Fruit fly (Drosophila melanogaster) whole organism, embryonic: ENCODE data around the gene CG13457.
A peak's percentile ranks its signal among the peaks of the same experiment; 100 is the strongest.

Experiments
- BEAF-32 ChIP-seq: fragments of 200-800 bp; sonication (Bioruptor generic); optimal IDR thresholded peaks from 3 replicates; lab custom pipeline; 2017; ENCODE audit warnings: missing biosample characterization, missing genetic modification characterization, mild to moderate bottlenecking, moderate library complexity, missing genetic modification reagents
- CG10267 ChIP-seq: fragments of 200-800 bp; sonication (Bioruptor generic); optimal IDR thresholded peaks from 2 replicates; lab custom pipeline; 2018; ENCODE audit warnings: missing biosample characterization, mild to moderate bottlenecking, missing genetic modification characterization, moderate library complexity
- CG11504 ChIP-seq: fragments of 200-800 bp; sonication (Bioruptor generic); optimal IDR thresholded peaks from 3 replicates; lab custom pipeline; 2019; ENCODE audit warnings: missing biosample characterization, mild to moderate bottlenecking, missing genetic modification characterization, moderate library complexity
- CG12219 ChIP-seq: fragments of 200-800 bp; sonication (Bioruptor generic); optimal IDR thresholded peaks from 3 replicates; lab custom pipeline; 2018; ENCODE audit warnings: missing biosample characterization, mild to moderate bottlenecking, missing genetic modification characterization
- CG13424 ChIP-seq: fragments of 200-800 bp; sonication (Bioruptor generic); optimal IDR thresholded peaks from 2 replicates; lab custom pipeline; 2019; ENCODE audit warnings: missing biosample characterization, mild to moderate bottlenecking, missing genetic modification characterization, moderate library complexity
- CG13624 ChIP-seq: fragments of 200-800 bp; sonication (Bioruptor generic); optimal IDR thresholded peaks from 2 replicates; lab custom pipeline; 2016; ENCODE audit warnings: missing biosample characterization, missing genetic modification characterization
- CG14667 ChIP-seq: fragments of 200-800 bp; sonication (Bioruptor generic); IDR thresholded peaks from 2 replicates; pipeline ENCODE4 v1.3.6; 2022; ENCODE audit warnings: missing biosample characterization, missing genetic modification characterization
- CG15514 ChIP-seq: fragments of 200-800 bp; sonication (Bioruptor generic); optimal IDR thresholded peaks from 3 replicates; lab custom pipeline; 2017; ENCODE audit warnings: missing biosample characterization, missing genetic modification characterization, mild to moderate bottlenecking, moderate library complexity, missing genetic modification reagents
- CG16779 ChIP-seq: fragments of 200-800 bp; sonication (Bioruptor generic); IDR thresholded peaks from 2 replicates; pipeline ENCODE4 v1.3.6; 2022; ENCODE audit warnings: missing biosample characterization, missing genetic modification characterization
- CG17568 ChIP-seq: fragments of 200-800 bp; sonication (Bioruptor generic); optimal IDR thresholded peaks from 2 replicates; lab custom pipeline; 2018; ENCODE audit warnings: missing biosample characterization, mild to moderate bottlenecking, missing genetic modification characterization, moderate library complexity
- CG17802 ChIP-seq: fragments of 200-800 bp; sonication (Bioruptor generic); optimal IDR thresholded peaks from 2 replicates; lab custom pipeline; 2018; ENCODE audit warnings: missing biosample characterization, mild to moderate bottlenecking, missing genetic modification characterization, moderate library complexity
- CG17912 ChIP-seq: fragments of 200-800 bp; sonication (Bioruptor generic); optimal IDR thresholded peaks from 2 replicates; lab custom pipeline; 2018; ENCODE audit warnings: missing biosample characterization, mild to moderate bottlenecking, missing genetic modification characterization
- CG32772 ChIP-seq: fragments of 200-800 bp; sonication (Bioruptor generic); IDR thresholded peaks from 2 replicates; pipeline ENCODE4 v1.3.6; 2022; ENCODE audit warnings: missing biosample characterization, missing genetic modification characterization
- CG34376 ChIP-seq: fragments of 200-800 bp; sonication (Bioruptor generic); optimal IDR thresholded peaks from 2 replicates; lab custom pipeline; 2018; ENCODE audit warnings: missing biosample characterization, mild to moderate bottlenecking, missing genetic modification characterization
- CG4617 ChIP-seq: fragments of 200-800 bp; sonication (Bioruptor generic); optimal IDR thresholded peaks from 3 replicates; lab custom pipeline; 2016; ENCODE audit warnings: missing biosample characterization, missing genetic modification characterization, borderline replicate concordance
- CG5953 ChIP-seq: fragments of 200-800 bp; sonication (Bioruptor generic); IDR thresholded peaks from 2 replicates; pipeline ENCODE4 v1.3.6; 2022; ENCODE audit warnings: missing biosample characterization, missing genetic modification characterization
- CG9215 ChIP-seq: fragments of 200-800 bp; sonication (Bioruptor generic); IDR thresholded peaks from 2 replicates; pipeline ENCODE4 v1.3.6; 2022; ENCODE audit warnings: missing biosample characterization, missing genetic modification characterization
- CG9797 ChIP-seq: fragments of 200-800 bp; sonication (Bioruptor generic); optimal IDR thresholded peaks from 3 replicates; lab custom pipeline; 2018; ENCODE audit warnings: missing biosample characterization, mild to moderate bottlenecking, missing genetic modification characterization
- CG9932 ChIP-seq: fragments of 200-800 bp; sonication (Bioruptor generic); IDR thresholded peaks from 2 replicates; pipeline ENCODE4 v1.3.6; 2022; ENCODE audit warnings: missing biosample characterization, missing genetic modification characterization
- CTCF ChIP-seq: fragments of 200-800 bp; sonication (Bioruptor generic); optimal IDR thresholded peaks from 2 replicates; lab custom pipeline; 2017; ENCODE audit warnings: missing biosample characterization, mild to moderate bottlenecking, missing genetic modification characterization, moderate library complexity
- Dad ChIP-seq: fragments of 200-800 bp; sonication (Bioruptor generic); optimal IDR thresholded peaks from 3 replicates; lab custom pipeline; 2016; ENCODE audit warnings: missing biosample characterization, missing genetic modification characterization
- Dfd ChIP-seq, 2 experiments: fragments of >200 bp; optimal IDR thresholded peaks; 2 replicates each; lab custom pipeline; 2017; ENCODE audit warnings: missing biosample characterization in 2 of 2, missing genetic modification characterization in 2 of 2
- Dp ChIP-seq: fragments of 200-800 bp; sonication (Bioruptor generic); optimal IDR thresholded peaks from 2 replicates; lab custom pipeline; 2018; ENCODE audit warnings: missing biosample characterization, mild to moderate bottlenecking, missing genetic modification characterization, moderate library complexity
- Ets97D ChIP-seq: fragments of 200-800 bp; sonication (Bioruptor generic); optimal IDR thresholded peaks from 3 replicates; lab custom pipeline; 2016; ENCODE audit warnings: missing biosample characterization, missing genetic modification characterization
- H15 ChIP-seq: fragments of 200-800 bp; sonication (Bioruptor generic); IDR thresholded peaks from 3 replicates; pipeline ENCODE4 v1.3.6; 2022; ENCODE audit warnings: missing biosample characterization, missing genetic modification characterization
- HmgZ ChIP-seq: fragments of 200-800 bp; sonication (Bioruptor generic); optimal IDR thresholded peaks from 2 replicates; lab custom pipeline; 2018; ENCODE audit warnings: missing biosample characterization, mild to moderate bottlenecking, missing genetic modification characterization
- Hmr ChIP-seq: fragments of 200-800 bp; sonication (Bioruptor generic); optimal IDR thresholded peaks from 3 replicates; lab custom pipeline; 2017; ENCODE audit warnings: mild to moderate bottlenecking, missing biosample characterization, missing genetic modification reagents, missing genetic modification characterization
- Lim3 ChIP-seq: fragments of 200-800 bp; sonication (Bioruptor generic); IDR thresholded peaks from 2 replicates; pipeline ENCODE4 v1.3.6; 2022; ENCODE audit warnings: missing biosample characterization, missing genetic modification characterization
- MBD-R2 ChIP-seq: fragments of 200-800 bp; sonication (Bioruptor generic); IDR thresholded peaks from 2 replicates; pipeline ENCODE4 v1.3.6; 2022; ENCODE audit warnings: missing biosample characterization, missing genetic modification characterization
- Max ChIP-seq: fragments of 200-800 bp; sonication (Bioruptor generic); optimal IDR thresholded peaks from 2 replicates; lab custom pipeline; 2016; ENCODE audit warnings: missing biosample characterization, mild to moderate bottlenecking, missing genetic modification characterization
- Myb ChIP-seq: fragments of 200-800 bp; sonication (Bioruptor generic); optimal IDR thresholded peaks from 2 replicates; lab custom pipeline; 2016; ENCODE audit warnings: missing biosample characterization, missing genetic modification characterization
- NfI ChIP-seq: fragments of 200-800 bp; sonication (Bioruptor generic); optimal IDR thresholded peaks from 3 replicates; lab custom pipeline; 2018; ENCODE audit warnings: missing biosample characterization, mild to moderate bottlenecking, missing genetic modification characterization, moderate library complexity
- Pdp1 ChIP-seq, 2 experiments: fragments of 200-800 bp; sonication (Bioruptor generic); optimal IDR thresholded peaks; 3 replicates each; lab custom pipeline; 2016; ENCODE audit warnings: missing biosample characterization in 2 of 2, missing genetic modification characterization in 2 of 2, mild to moderate bottlenecking in 1 of 2, moderate library complexity in 1 of 2
- Sox102F ChIP-seq: fragments of 200-800 bp; sonication (Bioruptor generic); optimal IDR thresholded peaks from 2 replicates; lab custom pipeline; 2018; ENCODE audit warnings: missing biosample characterization, mild to moderate bottlenecking, missing genetic modification characterization, moderate library complexity
- Sry-δ ChIP-seq: fragments of 200-800 bp; sonication (Bioruptor generic); optimal IDR thresholded peaks from 2 replicates; lab custom pipeline; 2016; ENCODE audit warnings: missing biosample characterization, missing genetic modification characterization
- Xrp1 ChIP-seq: fragments of 200-800 bp; sonication (Bioruptor generic); IDR thresholded peaks from 2 replicates; pipeline ENCODE4 v1.3.6; 2022; ENCODE audit warnings: missing biosample characterization, missing genetic modification characterization
- YL-1 ChIP-seq: fragments of 200-800 bp; sonication (Bioruptor generic); optimal IDR thresholded peaks from 3 replicates; lab custom pipeline; 2017; ENCODE audit warnings: missing biosample characterization, mild to moderate bottlenecking, missing genetic modification characterization
- cad ChIP-seq: fragments of >200 bp; optimal IDR thresholded peaks from 2 replicates; lab custom pipeline; 2017; ENCODE audit warnings: missing biosample characterization, missing genetic modification characterization
- chif ChIP-seq, 2 experiments: fragments of 200-800 bp; sonication (Bioruptor generic); optimal IDR thresholded peaks; 3 replicates each; lab custom pipeline; 2016; ENCODE audit warnings: missing biosample characterization in 2 of 2, missing genetic modification characterization in 2 of 2
- dm ChIP-seq: fragments of 200-800 bp; sonication (Bioruptor generic); optimal IDR thresholded peaks from 3 replicates; lab custom pipeline; 2016; ENCODE audit warnings: missing biosample characterization, missing genetic modification characterization
- dpn ChIP-seq, 2 experiments: fragments of 200-800 bp; sonication (Bioruptor generic); optimal IDR thresholded peaks; 3 replicates each; lab custom pipeline; 2016; ENCODE audit warnings: missing biosample characterization in 2 of 2, missing genetic modification characterization in 2 of 2
- ems ChIP-seq: fragments of 200-800 bp; sonication (Bioruptor generic); optimal IDR thresholded peaks from 3 replicates; lab custom pipeline; 2016; ENCODE audit warnings: missing biosample characterization, missing genetic modification characterization
- gfzf ChIP-seq: fragments of 200-800 bp; sonication (Bioruptor generic); optimal IDR thresholded peaks from 2 replicates; lab custom pipeline; 2016; ENCODE audit warnings: missing biosample characterization, mild to moderate bottlenecking, missing genetic modification characterization, moderate library complexity
- gsb ChIP-seq: fragments of 200-800 bp; sonication (Bioruptor generic); IDR thresholded peaks from 2 replicates; pipeline ENCODE4 v1.3.6; 2022; ENCODE audit warnings: missing biosample characterization, missing genetic modification characterization
- luna ChIP-seq: fragments of 200-800 bp; sonication (Bioruptor generic); optimal IDR thresholded peaks from 2 replicates; lab custom pipeline; 2016; ENCODE audit warnings: missing biosample characterization, missing genetic modification characterization
- scrt ChIP-seq: fragments of 200-800 bp; sonication (Bioruptor generic); optimal IDR thresholded peaks from 2 replicates; lab custom pipeline; 2018; ENCODE audit warnings: missing biosample characterization, mild to moderate bottlenecking, missing genetic modification characterization, moderate library complexity
- seq ChIP-seq: fragments of 200-800 bp; sonication (Bioruptor generic); IDR thresholded peaks from 2 replicates; pipeline ENCODE4 v1.3.6; 2022; ENCODE audit warnings: missing biosample characterization, missing genetic modification characterization
- slbo ChIP-seq: fragments of 200-800 bp; sonication (Bioruptor generic); IDR thresholded peaks from 2 replicates; pipeline ENCODE4 v1.3.6; 2022; ENCODE audit warnings: missing biosample characterization, missing genetic modification characterization
- sob ChIP-seq: fragments of 200-800 bp; sonication (Bioruptor generic); IDR thresholded peaks from 2 replicates; pipeline ENCODE4 v1.3.6; 2022; ENCODE audit warnings: missing biosample characterization, missing genetic modification characterization
- stwl ChIP-seq: fragments of 200-800 bp; sonication (Bioruptor generic); optimal IDR thresholded peaks from 3 replicates; lab custom pipeline; 2018; ENCODE audit warnings: missing biosample characterization, mild to moderate bottlenecking, missing genetic modification characterization, moderate library complexity
- tin ChIP-seq: fragments of 200-800 bp; sonication (Bioruptor generic); optimal IDR thresholded peaks from 3 replicates; lab custom pipeline; 2016; ENCODE audit warnings: missing biosample characterization, missing genetic modification characterization

CG13457 gene

dm6 chr3L:15097878-15098520 is 33.2 kb downstream of the CG13457 start, which contains the start of gene Ctps (continued):
- TF ChIP-seq CG17912 (GFP tag; lab: Kevin White, UChicago), result peak; percentile 19
- TF ChIP-seq NfI (GFP tag; lab: Kevin White, UChicago), result peak; percentile 45
- peak; percentile 18 for TF ChIP-seq BEAF-32 (GFP tag; lab: Kevin White, UChicago)
- peak; percentile 17; the same call in 1 of the 2 replicates for TF ChIP-seq CG9932 (GFP tag; lab: Robert Waterston, UW)
- peak; percentile 62 for TF ChIP-seq Ets97D (GFP tag; lab: Kevin White, UChicago)
- 0 out of 2 replicates have a peak, but pooled peaks have one; percentile 12 for TF ChIP-seq Xrp1 (GFP tag; lab: Robert Waterston, UW)
- TF ChIP-seq CG34376 (GFP tag; lab: Kevin White, UChicago), result peak; percentile 35
- TF ChIP-seq CG9797 (GFP tag; lab: Kevin White, UChicago), result peak; percentile 65
- peak; percentile 79 for TF ChIP-seq stwl (tag; lab: Kevin White, UChicago)
- TF ChIP-seq cad (GFP tag; lab: Kevin White, UChicago), result no peak
- no peak for TF ChIP-seq gsb (GFP tag; lab: Robert Waterston, UW)
- no peak for TF ChIP-seq CG14667 (GFP tag; lab: Robert Waterston, UW)
- no peak for TF ChIP-seq CG12219 (GFP tag; lab: Kevin White, UChicago)
- peak; percentile 7 for TF ChIP-seq CG17802
- peak; percentile 43 for TF ChIP-seq Myb (GFP tag; lab: Kevin White, UChicago)
- peak; percentile 27 for TF ChIP-seq Hmr (GFP tag; lab: Kevin White, UChicago)
- TF ChIP-seq scrt (GFP tag; lab: Kevin White, UChicago), result no peak
- no peak for TF ChIP-seq Sox102F (GFP tag; lab: Kevin White, UChicago)
- TF ChIP-seq luna, result no peak
- TF ChIP-seq tin (GFP tag; lab: Kevin White, UChicago), result peak; percentile 7
- TF ChIP-seq CG13624 (GFP tag; lab: Kevin White, UChicago), result peak; percentile 24
- TF ChIP-seq CG4617 (GFP tag; lab: Kevin White, UChicago), result peak; percentile 38
- no peak for TF ChIP-seq Pdp1 (GFP tag; optimal IDR thresholded peaks at IDR 0.05; lab: Kevin White, UChicago)
- peak; percentile 50 for TF ChIP-seq MBD-R2 (GFP tag; lab: Robert Waterston, UW)
- TF ChIP-seq Max (GFP tag; lab: Kevin White, UChicago), result peak; percentile 55
- peak; percentile 44 for TF ChIP-seq CTCF (GFP tag; lab: Kevin White, UChicago)
- TF ChIP-seq H15 (GFP tag; lab: Robert Waterston, UW), result no peak
- no peak for TF ChIP-seq Lim3 (GFP tag; lab: Robert Waterston, UW)
- TF ChIP-seq Dad, result no peak
- TF ChIP-seq CG5953 (GFP tag; lab: Robert Waterston, UW), result no peak
- no peak for TF ChIP-seq CG32772 (GFP tag; lab: Robert Waterston, UW)
- peak; percentile 82 for TF ChIP-seq gfzf (GFP tag; lab: Kevin White, UChicago)
- TF ChIP-seq chif (GFP tag; optimal IDR thresholded peaks at IDR 0.05; lab: Kevin White, UChicago), result no peak
- peak; percentile 11 for TF ChIP-seq ems (GFP tag; lab: Kevin White, UChicago)
- TF ChIP-seq CG17568 (GFP tag; lab: Kevin White, UChicago), result no peak
- no peak for TF ChIP-seq Dfd (GFP tag; optimal IDR thresholded peaks at IDR 0.05; lab: Kevin White, UChicago)
- TF ChIP-seq Dp (GFP tag; lab: Kevin White, UChicago), result peak; percentile 86
- TF ChIP-seq CG16779 (GFP tag; lab: Robert Waterston, UW), result no peak
- peak; percentile 93 for TF ChIP-seq CG10267
- TF ChIP-seq HmgZ (tag; lab: Kevin White, UChicago), result peak; percentile 25
- no peak for TF ChIP-seq CG9215 (GFP tag; lab: Robert Waterston, UW)
- TF ChIP-seq slbo (GFP tag; lab: Robert Waterston, UW), result peak; percentile 42; the same call in 1 of the 2 replicates
- peak; percentile 28 for TF ChIP-seq YL-1
- TF ChIP-seq dm (GFP tag; lab: Kevin White, UChicago), result peak; percentile 76
- TF ChIP-seq sob (GFP tag; lab: Robert Waterston, UW), result peak; percentile 40; the same call in 1 of the 2 replicates
- no peak for TF ChIP-seq CG13424 (tag; lab: Kevin White, UChicago)
- peak; percentile 15 for TF ChIP-seq Sry-δ
- peak in 1 of 2 experiments; percentile 5 for TF ChIP-seq dpn (GFP tag; optimal IDR thresholded peaks at IDR 0.05; lab: Kevin White, UChicago)
- peak; percentile 28 for TF ChIP-seq CG11504
- TF ChIP-seq seq, result no peak
- peak; percentile 64 for TF ChIP-seq CG15514 (GFP tag; lab: Kevin White, UChicago)
